Worm (Caenorhabditis elegans) whole organism, young adult: ENCODE measurements around the gene Y53F4B.26.

Source experiments
- B0261.1 ChIP-seq: sonication (generic microtip); optimal IDR thresholded peaks from 2 replicates; lab custom pipeline; 2016; ENCODE audit warnings: mild to moderate bottlenecking, missing genetic modification characterization, moderate library complexity, missing compliant biosample characterization
- C06A6.2 ChIP-seq: fragments of 200-800 bp; sonication (Bioruptor generic); conservative IDR thresholded peaks from 2 replicates; pipeline ENCODE4 v1.3.6; 2022; ENCODE audit warnings: missing genetic modification characterization, missing compliant biosample characterization
- C17E4.6 ChIP-seq: fragments of 200-800 bp; sonication (Bioruptor generic); IDR thresholded peaks from 2 replicates; pipeline ENCODE4 v1.3.6; 2022; ENCODE audit warnings: missing genetic modification reagents, missing genetic modification characterization, missing compliant biosample characterization
- F39B2.1 ChIP-seq: fragments of 200-800 bp; sonication (Bioruptor generic); IDR thresholded peaks from 2 replicates; pipeline ENCODE4 v1.3.6; 2022; ENCODE audit warnings: missing genetic modification reagents, missing genetic modification characterization, missing compliant biosample characterization
- F57C9.4 ChIP-seq: sonication (generic microtip); optimal IDR thresholded peaks from 2 replicates; lab custom pipeline; 2017; ENCODE audit warnings: mild to moderate bottlenecking, missing genetic modification characterization, missing compliant biosample characterization
- Y56A3A.18 ChIP-seq: fragments of 200-800 bp; sonication (Bioruptor generic); IDR thresholded peaks from 2 replicates; pipeline ENCODE4 v1.3.6; 2022; ENCODE audit warnings: missing genetic modification reagents, missing genetic modification characterization, missing compliant biosample characterization
- Y67H2A.10 ChIP-seq: fragments of 200-800 bp; sonication (Bioruptor generic); conservative IDR thresholded peaks from 2 replicates; pipeline ENCODE4 v1.3.6; 2022; ENCODE audit warnings: missing genetic modification reagents, missing genetic modification characterization, missing compliant biosample characterization
- ZK185.1 ChIP-seq: sonication (generic microtip); optimal IDR thresholded peaks from 2 replicates; lab custom pipeline; 2016; ENCODE audit warnings: mild to moderate bottlenecking, missing genetic modification characterization, missing compliant biosample characterization; ENCODE audit not compliant: poor library complexity, severe bottlenecking
- ama-1 ChIP-seq, 3 experiments: fragments of 150-350 bp in 1 of 3; sonication (generic microtip) in 2 of 3; optimal IDR thresholded peaks; 2 replicates each; lab custom pipeline; 2014 to 2018; ENCODE audit warnings: missing biosample characterization in 2 of 3, missing genetic modification characterization in 2 of 3, missing genetic modification reagents in 2 of 3
- aptf-2 ChIP-seq: fragments of 200-800 bp; sonication (Bioruptor generic); conservative IDR thresholded peaks from 2 replicates; pipeline ENCODE4 v1.3.6; 2022; ENCODE audit warnings: missing genetic modification reagents, missing genetic modification characterization, missing compliant biosample characterization
- aptf-3 ChIP-seq: fragments of 200-800 bp; sonication (Bioruptor generic); IDR thresholded peaks from 2 replicates; pipeline ENCODE4 v1.3.6; 2022; ENCODE audit warnings: missing genetic modification characterization, missing compliant biosample characterization
- athp-1 ChIP-seq: sonication (generic microtip); optimal IDR thresholded peaks from 2 replicates; lab custom pipeline; 2017; ENCODE audit warnings: mild to moderate bottlenecking, missing genetic modification characterization, missing compliant biosample characterization
- attf-3 ChIP-seq: fragments of 200-800 bp; sonication (Bioruptor generic); conservative IDR thresholded peaks from 2 replicates; pipeline ENCODE4 v1.3.6; 2022; ENCODE audit warnings: missing genetic modification reagents, missing genetic modification characterization, missing compliant biosample characterization
- cebp-1 ChIP-seq, 2 experiments: fragments of 200-800 bp in 1 of 2; sonication (Bioruptor generic) in 1 of 2; sonication (generic microtip) in 1 of 2; IDR thresholded peaks in 1 of 2; optimal IDR thresholded peaks in 1 of 2; 2 replicates each; pipeline versions ENCODE4 v1.3.6 to Lab custom; 2017 to 2022; ENCODE audit warnings: missing compliant biosample characterization in 2 of 2, missing genetic modification characterization in 2 of 2, mild to moderate bottlenecking in 1 of 2, missing genetic modification reagents in 1 of 2, moderate library complexity in 1 of 2
- cebp-2 ChIP-seq: fragments of 200-800 bp; sonication (Bioruptor generic); IDR thresholded peaks from 2 replicates; pipeline ENCODE4 v1.3.6; 2022; ENCODE audit warnings: missing genetic modification characterization, missing compliant biosample characterization
- ceh-100 ChIP-seq: fragments of 200-800 bp; sonication (Bioruptor generic); IDR thresholded peaks from 2 replicates; pipeline ENCODE4 v1.3.6; 2022; ENCODE audit warnings: missing genetic modification reagents, missing genetic modification characterization, missing compliant biosample characterization
- ceh-40 ChIP-seq: fragments of 200-800 bp; sonication (Bioruptor generic); IDR thresholded peaks from 2 replicates; pipeline ENCODE4 v1.3.6; 2022; ENCODE audit warnings: missing genetic modification characterization, missing compliant biosample characterization
- ceh-58 ChIP-seq: fragments of 200-800 bp; sonication (Bioruptor generic); IDR thresholded peaks from 2 replicates; pipeline ENCODE4 v1.3.6; 2022; ENCODE audit warnings: missing genetic modification characterization, missing compliant biosample characterization
- ceh-79 ChIP-seq: sonication (generic microtip); optimal IDR thresholded peaks from 2 replicates; lab custom pipeline; 2017; ENCODE audit warnings: mild to moderate bottlenecking, missing genetic modification characterization, missing compliant biosample characterization
- ceh-91 ChIP-seq: fragments of 200-800 bp; sonication (Bioruptor generic); IDR thresholded peaks from 2 replicates; pipeline ENCODE4 v1.3.6; 2022; ENCODE audit warnings: missing genetic modification reagents, missing genetic modification characterization, missing compliant biosample characterization
- die-1 ChIP-seq: sonication (generic microtip); optimal IDR thresholded peaks from 2 replicates; lab custom pipeline; 2016; ENCODE audit warnings: missing genotype, mild to moderate bottlenecking, missing genetic modification characterization, missing compliant biosample characterization
- egl-18 ChIP-seq: fragments of 200-800 bp; sonication (Bioruptor generic); IDR thresholded peaks from 2 replicates; pipeline ENCODE4 v1.3.6; 2022; ENCODE audit warnings: missing genetic modification reagents, missing genetic modification characterization, missing compliant biosample characterization
- egrh-3 ChIP-seq: fragments of 200-800 bp; sonication (Bioruptor generic); IDR thresholded peaks from 2 replicates; pipeline ENCODE4 v1.3.6; 2022; ENCODE audit warnings: missing genetic modification reagents, missing genetic modification characterization, missing compliant biosample characterization
- ekl-4 ChIP-seq: fragments of 200-800 bp; sonication (Bioruptor generic); IDR thresholded peaks from 2 replicates; pipeline ENCODE4 v1.3.6; 2022; ENCODE audit warnings: missing genetic modification reagents, missing genetic modification characterization, missing compliant biosample characterization
- ets-4 ChIP-seq: fragments of 200-800 bp; sonication (Bioruptor generic); optimal IDR thresholded peaks from 2 replicates; lab custom pipeline; 2018; ENCODE audit warnings: mild to moderate bottlenecking, missing genetic modification characterization, missing compliant biosample characterization
- hlh-12 ChIP-seq: sonication (generic microtip); optimal IDR thresholded peaks from 2 replicates; lab custom pipeline; 2016; ENCODE audit warnings: missing genetic modification characterization, missing compliant biosample characterization
- hmg-1.2 ChIP-seq: fragments of 200-800 bp; sonication (Bioruptor generic); IDR thresholded peaks from 2 replicates; pipeline ENCODE4 v1.3.6; 2022; ENCODE audit warnings: missing genetic modification reagents, missing genetic modification characterization, missing compliant biosample characterization
- hmg-20 ChIP-seq: fragments of 200-800 bp; sonication (Bioruptor generic); IDR thresholded peaks from 2 replicates; pipeline ENCODE4 v1.3.6; 2022; ENCODE audit warnings: missing genetic modification reagents, missing genetic modification characterization, missing compliant biosample characterization
- let-526 ChIP-seq: fragments of 200-800 bp; sonication (Bioruptor generic); IDR thresholded peaks from 2 replicates; pipeline ENCODE4 v1.3.6; 2022; ENCODE audit warnings: missing genetic modification reagents, missing genetic modification characterization, missing compliant biosample characterization
- lin-35 ChIP-seq, 3 experiments: fragments of 150-350 bp in 2 of 3; sonication (generic microtip) in 1 of 3; optimal IDR thresholded peaks; 2 replicates each; lab custom pipeline; 2014 to 2018; ENCODE audit warnings: missing biosample characterization in 3 of 3, missing genetic modification characterization in 3 of 3, missing genetic modification reagents in 3 of 3
- lin-40 ChIP-seq: sonication (generic microtip); optimal IDR thresholded peaks from 2 replicates; lab custom pipeline; 2016; ENCODE audit warnings: missing genetic modification characterization, mild to moderate bottlenecking, missing compliant biosample characterization, missing genotype, missing genetic modification reagents
- lsy-27 ChIP-seq: sonication (generic microtip); optimal IDR thresholded peaks from 2 replicates; lab custom pipeline; 2017; ENCODE audit warnings: missing genetic modification characterization, mild to moderate bottlenecking, missing compliant biosample characterization, antibody characterized with exemption, missing genotype, borderline replicate concordance; ENCODE audit not compliant: insufficient read depth
- mcd-1 ChIP-seq: fragments of 200-800 bp; sonication (Bioruptor generic); IDR thresholded peaks from 2 replicates; pipeline ENCODE4 v1.3.6; 2022; ENCODE audit warnings: missing genetic modification reagents, missing genetic modification characterization, missing compliant biosample characterization
- nfya-2 ChIP-seq: fragments of 200-800 bp; sonication (Bioruptor generic); IDR thresholded peaks from 2 replicates; pipeline ENCODE4 v1.3.6; 2022; ENCODE audit warnings: missing genetic modification reagents, missing genetic modification characterization, missing compliant biosample characterization
- nfyb-1 ChIP-seq: fragments of 200-800 bp; sonication (Bioruptor generic); IDR thresholded peaks from 2 replicates; pipeline ENCODE4 v1.3.6; 2022; ENCODE audit warnings: missing genetic modification reagents, missing genetic modification characterization, missing compliant biosample characterization
- nhr-179 ChIP-seq: sonication (generic microtip); optimal IDR thresholded peaks from 2 replicates; lab custom pipeline; 2016; ENCODE audit warnings: mild to moderate bottlenecking, missing genetic modification characterization, missing compliant biosample characterization
- nhr-27 ChIP-seq: fragments of 200-800 bp; sonication (Bioruptor generic); optimal IDR thresholded peaks from 2 replicates; lab custom pipeline; 2018; ENCODE audit warnings: mild to moderate bottlenecking, missing genetic modification characterization, moderate library complexity, missing compliant biosample characterization
- nhr-90 ChIP-seq: sonication (generic microtip); optimal IDR thresholded peaks from 2 replicates; lab custom pipeline; 2016; ENCODE audit warnings: missing genotype, mild to moderate bottlenecking, missing genetic modification characterization, missing compliant biosample characterization
- sdz-38 ChIP-seq: sonication (generic microtip); optimal IDR thresholded peaks from 2 replicates; lab custom pipeline; 2016; ENCODE audit warnings: missing genotype, missing genetic modification characterization, missing compliant biosample characterization
- sea-2 ChIP-seq: fragments of 200-800 bp; sonication (Bioruptor generic); IDR thresholded peaks from 2 replicates; pipeline ENCODE4 v1.3.6; 2022; ENCODE audit warnings: missing genetic modification characterization, missing compliant biosample characterization
- sptf-2 ChIP-seq: fragments of 200-800 bp; sonication (Bioruptor generic); optimal IDR thresholded peaks from 2 replicates; lab custom pipeline; 2018; ENCODE audit warnings: mild to moderate bottlenecking, missing genetic modification characterization, missing compliant biosample characterization
- unc-130 ChIP-seq: sonication (generic microtip); optimal IDR thresholded peaks from 2 replicates; lab custom pipeline; 2016; ENCODE audit warnings: missing genetic modification reagents, missing genetic modification characterization, missing compliant biosample characterization
- unc-62 ChIP-seq: fragments of 150-350 bp; optimal IDR thresholded peaks from 2 replicates; lab custom pipeline; 2014; ENCODE audit warnings: missing biosample characterization, missing genetic modification reagents, missing genetic modification characterization
- zim-3 ChIP-seq: sonication (generic microtip); optimal IDR thresholded peaks from 2 replicates; lab custom pipeline; 2017; ENCODE audit warnings: mild to moderate bottlenecking, missing genetic modification characterization, moderate library complexity, missing compliant biosample characterization
- ztf-22 ChIP-seq: fragments of 200-800 bp; sonication (Bioruptor generic); optimal IDR thresholded peaks from 2 replicates; lab custom pipeline; 2018; ENCODE audit warnings: mild to moderate bottlenecking, missing genetic modification characterization, moderate library complexity, missing compliant biosample characterization
- ztf-26 ChIP-seq: sonication (generic microtip); optimal IDR thresholded peaks from 2 replicates; lab custom pipeline; 2017; ENCODE audit warnings: missing genetic modification characterization, missing compliant biosample characterization
- ztf-28 ChIP-seq: fragments of 200-800 bp; sonication (Bioruptor generic); IDR thresholded peaks from 2 replicates; pipeline ENCODE4 v1.3.6; 2022; ENCODE audit warnings: missing genetic modification reagents, missing genetic modification characterization, missing compliant biosample characterization

The Y53F4B.26 gene

DNA sequence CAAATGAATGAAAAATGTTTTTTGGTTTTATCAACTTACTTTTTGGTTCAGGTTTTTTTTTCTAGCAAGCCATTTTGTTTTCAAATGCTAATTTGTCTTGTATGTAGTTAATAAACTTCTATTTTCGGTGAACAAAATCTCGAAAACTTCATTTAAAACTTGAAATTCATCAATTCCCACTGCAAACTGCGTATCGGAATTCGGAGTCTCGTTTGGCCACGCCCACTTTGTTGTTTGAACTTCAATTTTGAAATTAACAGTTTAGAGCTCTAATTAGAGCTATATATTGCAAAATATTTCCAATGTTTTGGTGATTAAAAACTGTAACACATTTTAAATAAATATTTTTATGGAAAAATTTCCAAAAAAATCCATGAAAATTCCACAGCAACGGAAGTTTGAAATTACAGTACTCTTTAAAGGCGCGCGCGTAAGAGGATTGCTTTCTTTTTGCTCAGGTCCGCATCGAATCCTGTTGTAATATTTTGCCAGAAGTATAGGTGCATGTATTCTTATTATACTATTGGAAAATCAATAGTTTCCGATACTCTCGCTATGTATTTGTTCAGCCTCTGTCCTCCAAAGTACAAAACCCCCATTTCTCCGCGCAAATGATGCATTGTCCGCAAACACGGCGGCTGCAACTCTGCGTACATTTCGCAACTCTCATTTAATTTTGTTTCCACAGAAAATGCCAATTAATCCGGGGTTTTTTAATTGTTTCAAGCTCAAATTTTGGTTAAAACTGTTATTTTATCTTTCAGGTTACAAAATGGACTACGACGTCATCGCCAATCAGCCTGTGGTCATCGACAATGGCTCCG, 21.0 kb downstream of the Y53F4B.26 start, which contains the start of gene arp-1:
Gene arp-1, plus strand, starts transcription at position 765 of the 824 bp plus-strand sequence.
- peak; percentile 19 for TF ChIP-seq lin-40 (tag; lab: Kevin White, UChicago)
- peak; percentile 84 for TF ChIP-seq attf-3
- TF ChIP-seq ceh-58 (GFP tag; lab: Robert Waterston, UW) = no peak
- TF ChIP-seq ztf-28 (GFP tag; lab: Robert Waterston, UW) = no peak
- no peak for TF ChIP-seq hmg-20 (GFP tag; lab: Robert Waterston, UW)
- TF ChIP-seq B0261.1 (tag; lab: Kevin White, UChicago) = no peak
- no peak for TF ChIP-seq F39B2.1 (GFP tag; lab: Robert Waterston, UW)
- TF ChIP-seq ekl-4 (GFP tag; lab: Robert Waterston, UW) = no peak
- peak; percentile 37; the same call in 1 of the 2 replicates for TF ChIP-seq hmg-1.2 (GFP tag; lab: Robert Waterston, UW)
- no peak for TF ChIP-seq aptf-2 (GFP tag; lab: Robert Waterston, UW)
- TF ChIP-seq ama-1 (optimal IDR thresholded peaks at IDR 0.05; lab: Kevin White, UChicago) = no peak
- no peak for TF ChIP-seq ama-1 (GFP tag; optimal IDR thresholded peaks at IDR 0.05; lab: Kevin White, UChicago)
- no peak for TF ChIP-seq ceh-79
- no peak for TF ChIP-seq let-526 (GFP tag; lab: Robert Waterston, UW)
- no peak for TF ChIP-seq ZK185.1 (tag; lab: Kevin White, UChicago)
- no peak for TF ChIP-seq C17E4.6 (GFP tag; lab: Robert Waterston, UW)
- TF ChIP-seq mcd-1 = no peak; the same call in 1 of the 2 replicates
- no peak for TF ChIP-seq ztf-26 (tag; lab: Kevin White, UChicago)
- no peak for TF ChIP-seq ceh-100 (GFP tag; lab: Robert Waterston, UW)
- peak; percentile 98 for TF ChIP-seq cebp-1 (GFP tag; IDR thresholded peaks at IDR 0.05; lab: Robert Waterston, UW)
- peak; percentile 99 for TF ChIP-seq cebp-1 (tag; optimal IDR thresholded peaks at IDR 0.05; lab: Kevin White, UChicago)
- no peak for TF ChIP-seq C06A6.2 (GFP tag; lab: Robert Waterston, UW)
- TF ChIP-seq nhr-90 = no peak
- no peak for TF ChIP-seq sea-2 (GFP tag; lab: Robert Waterston, UW)
- no peak for TF ChIP-seq Y67H2A.10 (GFP tag; lab: Robert Waterston, UW)
- TF ChIP-seq die-1 = no peak
- no peak for TF ChIP-seq unc-62
- TF ChIP-seq ceh-91 (GFP tag; lab: Robert Waterston, UW) = no peak
- TF ChIP-seq unc-130 = no peak
- no peak for TF ChIP-seq ets-4 (GFP tag; lab: Kevin White, UChicago)
- no peak for TF ChIP-seq sdz-38 (tag; lab: Kevin White, UChicago)
- TF ChIP-seq ztf-22 (GFP tag; lab: Kevin White, UChicago) = no peak
- TF ChIP-seq egrh-3 = no peak
- no peak for TF ChIP-seq ceh-40 (GFP tag; lab: Robert Waterston, UW)
- TF ChIP-seq sptf-2 = peak; percentile 10
- TF ChIP-seq nfya-2 = no peak
- TF ChIP-seq nhr-179 (tag; lab: Kevin White, UChicago) = no peak
- TF ChIP-seq hlh-12 (tag; lab: Kevin White, UChicago) = no peak
- TF ChIP-seq nfyb-1 (GFP tag; lab: Robert Waterston, UW) = no peak
- TF ChIP-seq zim-3 (tag; lab: Kevin White, UChicago) = no peak
- TF ChIP-seq lin-35 (GFP tag; optimal IDR thresholded peaks at IDR 0.05; lab: Kevin White, UChicago) = peak in 1 of 3 experiments; percentile 35
- no peak for TF ChIP-seq Y56A3A.18
- no peak for TF ChIP-seq egl-18 (GFP tag; lab: Robert Waterston, UW)
- no peak for TF ChIP-seq F57C9.4 (tag; lab: Kevin White, UChicago)
- no peak for TF ChIP-seq lsy-27 (tag; lab: Kevin White, UChicago)
- TF ChIP-seq nhr-27 (tag; lab: Kevin White, UChicago) = no peak
- no peak for TF ChIP-seq athp-1 (tag; lab: Kevin White, UChicago)
- no peak for TF ChIP-seq aptf-3 (GFP tag; lab: Robert Waterston, UW)
- no peak for TF ChIP-seq cebp-2 (GFP tag; lab: Robert Waterston, UW)
